Worm (Caenorhabditis elegans) whole organism, late embryonic: ENCODE results near the gene taf-9.

Experiments
- C38D4.7 ChIP-seq: fragments of 200-800 bp; sonication (Bioruptor generic); optimal IDR thresholded peaks from 2 replicates; lab custom pipeline; 2018; ENCODE audit warnings: mild to moderate bottlenecking, missing genetic modification characterization, moderate library complexity, missing compliant biosample characterization
- elt-2 ChIP-seq: sonication (generic microtip); optimal IDR thresholded peaks from 2 replicates; lab custom pipeline; 2016; ENCODE audit warnings: missing genetic modification reagents, missing genetic modification characterization, missing compliant biosample characterization
- tbx-2 ChIP-seq: sonication (generic microtip); optimal IDR thresholded peaks from 2 replicates; lab custom pipeline; 2016; ENCODE audit warnings: missing genetic modification characterization, missing compliant biosample characterization

Gene taf-9

DNA sequence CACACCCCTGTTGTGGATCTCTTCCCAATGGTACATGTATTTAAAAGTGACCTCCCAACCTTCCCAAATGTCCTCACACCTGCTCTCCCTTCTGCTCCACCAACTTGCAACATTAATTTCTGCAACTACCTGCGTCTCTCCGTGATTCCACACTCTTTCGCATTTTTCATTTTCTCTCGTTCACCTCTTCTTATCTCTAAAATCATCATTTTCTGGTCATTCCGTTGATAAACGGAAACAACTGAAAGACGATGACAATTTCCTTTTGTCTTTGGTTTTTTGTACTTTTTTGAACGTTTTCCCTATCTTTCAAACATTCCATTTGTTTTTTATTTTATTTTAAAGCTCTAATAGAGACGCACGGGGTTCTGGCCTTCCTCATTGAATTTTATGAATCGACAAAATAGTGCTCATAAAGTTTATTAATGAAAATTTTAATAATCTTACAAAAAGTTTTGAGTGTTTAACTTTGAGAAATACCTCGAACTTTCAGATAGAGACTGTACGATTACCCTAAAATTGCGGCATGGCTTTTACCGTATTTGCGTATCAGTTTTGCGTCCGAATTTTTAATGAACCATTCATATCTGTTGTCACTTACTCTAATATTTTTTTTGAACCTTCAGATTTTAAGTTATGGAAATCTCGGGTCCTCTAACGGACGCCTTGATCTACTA, 48.7 kb downstream of the taf-9 start, which contains the start of gene aqp-11:
Gene aqp-11, plus strand, starts transcription at position 627 of the 677 bp plus-strand sequence.
- TF ChIP-seq elt-2 (peak; percentile 30), C38D4.7 (no peak), tbx-2 (peak; percentile 5)
- TF ChIP-seq, all 69 proteins: peak for 2
